Worm (Caenorhabditis elegans) whole organism, midembryonic: ENCODE results near the gene F59G1.8.

Experiments used
- T22C8.4 ChIP-seq: fragments of 200-800 bp; sonication (Bioruptor generic); IDR thresholded peaks from 2 replicates; pipeline ENCODE4 v1.3.6; 2022; ENCODE audit warnings: missing genetic modification characterization, missing compliant biosample characterization
- cog-1 ChIP-seq: sonication (generic microtip); optimal IDR thresholded peaks from 2 replicates; lab custom pipeline; 2016; ENCODE audit warnings: missing genetic modification characterization, missing compliant biosample characterization

- TF ChIP-seq T22C8.4 (GFP tag; lab: Robert Waterston, UW) (no peak), cog-1 (tag; lab: Kevin White, UChicago) (no peak)
These were observed 29.6 kb downstream of the F59G1.8 start for ce11 chrII:5936009-5936408.
